Worm (Caenorhabditis elegans): ENCODE results near the gene dnj-13.

DNA sequence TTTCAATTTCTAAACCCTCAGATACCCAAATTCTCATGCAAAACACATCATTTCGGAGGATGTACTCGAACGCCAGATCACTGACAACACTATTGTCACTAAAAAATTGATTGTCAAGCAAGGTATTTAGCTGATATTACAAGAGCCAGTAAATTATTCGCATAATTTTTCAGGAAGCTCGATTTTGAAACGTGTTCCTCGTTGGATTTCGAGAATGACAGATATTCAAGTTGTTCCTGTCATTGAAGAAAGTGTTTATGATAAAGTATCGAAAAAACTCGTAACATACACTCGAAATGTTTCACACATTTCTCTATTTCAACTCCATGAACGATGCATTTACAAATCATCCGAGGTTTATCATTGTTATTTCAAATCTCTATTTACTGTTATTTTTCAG lies 49.7 kb upstream of the dnj-13 start:
- TF ChIP-seq snpc-4 (tag; optimal IDR thresholded peaks at IDR 0.05): no peak
- TF ChIP-seq zag-1 (tag; optimal IDR thresholded peaks at IDR 0.05): no peak
- no peak for TF ChIP-seq nhr-77 (tag; optimal IDR thresholded peaks at IDR 0.05)
- TF ChIP-seq skn-1 (tag; optimal IDR thresholded peaks at IDR 0.05): no peak
- no peak for TF ChIP-seq aly-2 (tag; optimal IDR thresholded peaks at IDR 0.05)
- no peak for TF ChIP-seq unc-62 (GFP tag; optimal IDR thresholded peaks at IDR 0.05)
- TF ChIP-seq ces-1 (GFP tag; optimal IDR thresholded peaks at IDR 0.05): no peak
- TF ChIP-seq mep-1 (tag; optimal IDR thresholded peaks at IDR 0.05): no peak

All from whole organism, L1 larva.